Worm (Caenorhabditis elegans): ENCODE results near the gene cah-5.

cah-5 gene

DNA sequence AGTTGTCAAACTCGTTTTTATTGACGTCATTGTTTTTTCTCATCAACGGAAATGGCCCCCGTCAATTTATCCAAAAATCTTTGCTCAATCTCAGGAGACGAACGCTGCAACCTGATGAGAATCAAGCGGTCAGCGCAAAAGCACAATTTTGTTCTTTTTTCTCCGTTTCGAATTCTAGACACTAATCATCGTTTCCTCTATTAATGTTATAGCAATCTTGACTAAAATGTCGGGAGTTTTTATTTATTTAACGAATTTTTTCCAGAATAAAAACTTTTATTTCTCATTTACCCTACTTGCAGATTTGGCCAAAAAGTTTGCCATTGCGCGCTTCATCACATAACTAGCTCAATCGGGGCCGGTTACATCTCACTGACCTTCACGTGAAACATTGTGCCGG is 30.5 kb upstream of the cah-5 start, which contains the start of gene F01E11.18:
TSS of gene F01E11.18 (plus strand) at position 301 of the 400 bp plus-strand sequence.
- TF ChIP-seq C17E4.6 (GFP tag; IDR thresholded peaks at IDR 0.05): no peak
- TF ChIP-seq lag-1 (GFP tag; IDR thresholded peaks at IDR 0.05): no peak
- no peak for TF ChIP-seq attf-6 (GFP tag; IDR thresholded peaks at IDR 0.05)
- TF ChIP-seq egl-18 (GFP tag; IDR thresholded peaks at IDR 0.05): no peak
- TF ChIP-seq let-607 (tag; optimal IDR thresholded peaks at IDR 0.05): no peak
- no peak for TF ChIP-seq attf-5 (GFP tag; optimal IDR thresholded peaks at IDR 0.05)
- no peak for TF ChIP-seq F49E8.2 (tag; optimal IDR thresholded peaks at IDR 0.05; ENCODE audit: insufficient read depth)
- no peak for TF ChIP-seq nfya-2 (GFP tag; IDR thresholded peaks at IDR 0.05)
- no peak for TF ChIP-seq tlf-1 (GFP tag; optimal IDR thresholded peaks at IDR 0.05)
- TF ChIP-seq tbp1 (GFP tag; optimal IDR thresholded peaks at IDR 0.05): no peak
- no peak for TF ChIP-seq sptf-2 (GFP tag; optimal IDR thresholded peaks at IDR 0.05)
- TF ChIP-seq bed-1 (GFP tag; IDR thresholded peaks at IDR 0.05): no peak
- no peak for TF ChIP-seq nfyb-1 (GFP tag; IDR thresholded peaks at IDR 0.05)
- TF ChIP-seq madf-8 (GFP tag; conservative IDR thresholded peaks at IDR 0.05): no peak

ce11 chrX:6991427-6991826 is 28.4 kb upstream of the cah-5 start, which contains the start of gene ugt-57:
TSS of gene ugt-57 (plus strand) at chrX:6991727.
- TF ChIP-seq ceh-91 (GFP tag; IDR thresholded peaks at IDR 0.05) (no peak), xnd-1 (tag; optimal IDR thresholded peaks at IDR 0.05) (no peak), mcd-1 (GFP tag; IDR thresholded peaks at IDR 0.05) (no peak), pbrm-1 (GFP tag; IDR thresholded peaks at IDR 0.05) (no peak), nhr-179 (tag; optimal IDR thresholded peaks at IDR 0.05) (no peak), snpc-3.4 (tag; optimal IDR thresholded peaks at IDR 0.05) (no peak), ztf-26 (tag; optimal IDR thresholded peaks at IDR 0.05) (no peak), K11D2.4 (GFP tag; IDR thresholded peaks at IDR 0.05) (no peak)

- TF ChIP-seq hlh-26 (GFP tag; conservative IDR thresholded peaks at IDR 0.05) (no peak), Y95B8A.8 (GFP tag; IDR thresholded peaks at IDR 0.05) (no peak), rpc-1 (optimal IDR thresholded peaks at IDR 0.05) (no peak), rpc-1 (tag; optimal IDR thresholded peaks at IDR 0.05) (no peak), ztf-25 (GFP tag; IDR thresholded peaks at IDR 0.05) (no peak), ceh-40 (GFP tag; IDR thresholded peaks at IDR 0.05) (no peak), F10E7.11 (tag; optimal IDR thresholded peaks at IDR 0.05) (no peak), efl-1 (GFP tag; optimal IDR thresholded peaks at IDR 0.05) (no peak), akir-1 (GFP tag; optimal IDR thresholded peaks at IDR 0.05) (no peak), dox-1 (GFP tag; IDR thresholded peaks at IDR 0.05) (no peak), F57C9.4 (tag; optimal IDR thresholded peaks at IDR 0.05) (no peak), gei-17 (GFP tag; optimal IDR thresholded peaks at IDR 0.05) (no peak), sptf-2 (GFP tag; optimal IDR thresholded peaks at IDR 0.05) (no peak), B0336.3 (GFP tag; IDR thresholded peaks at IDR 0.05) (no peak), nfya-2 (GFP tag; IDR thresholded peaks at IDR 0.05) (no peak), Y53F4B.3 (GFP tag; IDR thresholded peaks at IDR 0.05) (no peak), hmg-20 (GFP tag; IDR thresholded peaks at IDR 0.05) (no peak), let-526 (GFP tag; IDR thresholded peaks at IDR 0.05) (no peak), attf-6 (GFP tag; IDR thresholded peaks at IDR 0.05) (no peak), unc-130 (GFP tag; optimal IDR thresholded peaks at IDR 0.05) (no peak), F49E8.2 (tag; optimal IDR thresholded peaks at IDR 0.05; ENCODE audit: insufficient read depth) (no peak)
Measured at ce11 chrX:6996448-6996847, 23.4 kb upstream of the cah-5 start, which contains the start of the genes F01E11.20 and tsp-16. TSS of gene F01E11.20 (minus strand) at chrX:6996548. TSS of gene tsp-16 (minus strand) at chrX:6996620.

Measured in whole organism, young adult.